Worm (Caenorhabditis elegans) whole organism, L1 larva: ENCODE data around the gene nlp-58.

Source experiments
- Y116A8C.19 ChIP-seq: sonication (generic microtip); optimal IDR thresholded peaks from 2 replicates; lab custom pipeline; 2016; ENCODE audit warnings: missing compliant biosample characterization, missing genetic modification characterization, borderline replicate concordance
- ama-1 ChIP-seq: fragments of 150-350 bp; optimal IDR thresholded peaks from 2 replicates; lab custom pipeline; 2014
- blmp-1 ChIP-seq: fragments of 150-350 bp; optimal IDR thresholded peaks from 2 replicates; lab custom pipeline; 2014; ENCODE audit warnings: missing biosample characterization, missing genetic modification characterization
- dsc-1 ChIP-seq: sonication (generic microtip); optimal IDR thresholded peaks from 2 replicates; lab custom pipeline; 2016; ENCODE audit warnings: mild to moderate bottlenecking, missing genetic modification characterization, missing compliant biosample characterization
- mdl-1 ChIP-seq, 2 experiments: fragments of 150-350 bp; optimal IDR thresholded peaks; 2 replicates each; lab custom pipeline; 2014 to 2017; ENCODE audit warnings: missing biosample characterization in 2 of 2, missing genetic modification characterization in 2 of 2, inconsistent platforms in 1 of 2
- mep-1 ChIP-seq: fragments of 150-350 bp; optimal IDR thresholded peaks from 2 replicates; lab custom pipeline; 2014; ENCODE audit warnings: missing biosample characterization, missing genetic modification characterization
- pax-3 ChIP-seq: fragments of 200-800 bp; sonication (Bioruptor generic); optimal IDR thresholded peaks from 2 replicates; lab custom pipeline; 2018; ENCODE audit warnings: mild to moderate bottlenecking, missing genetic modification characterization, moderate library complexity, missing compliant biosample characterization
- tbx-2 ChIP-seq: sonication (generic microtip); optimal IDR thresholded peaks from 2 replicates; lab custom pipeline; 2016; ENCODE audit warnings: missing genetic modification characterization, missing compliant biosample characterization
- unc-30 ChIP-seq: sonication (generic microtip); optimal IDR thresholded peaks from 2 replicates; lab custom pipeline; 2017; ENCODE audit warnings: missing biosample characterization, missing genetic modification characterization
- unc-86 ChIP-seq: sonication (generic microtip); optimal IDR thresholded peaks from 2 replicates; lab custom pipeline; 2016; ENCODE audit warnings: missing genetic modification characterization, missing compliant biosample characterization

DNA sequence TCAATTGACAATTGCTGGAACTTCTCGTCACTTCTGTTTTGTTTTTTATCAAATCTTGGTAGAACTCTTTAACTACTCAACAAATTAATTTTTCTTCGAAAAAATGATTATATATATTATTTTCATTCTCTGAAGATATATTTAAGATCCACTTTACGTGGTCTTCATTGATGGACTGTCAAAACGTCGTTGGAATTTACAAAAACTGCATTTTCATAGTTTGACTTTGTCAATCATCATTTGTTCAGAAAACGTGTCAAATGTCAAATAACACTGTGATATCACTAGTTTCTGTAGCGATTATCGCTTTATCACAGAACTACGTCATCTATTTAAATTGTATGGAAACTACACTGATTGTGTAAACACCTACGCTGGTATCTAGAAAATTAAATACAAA lies 24.4 kb downstream of the nlp-58 start:
- TF ChIP-seq pax-3: no peak
- no peak for TF ChIP-seq mdl-1 (tag; optimal IDR thresholded peaks at IDR 0.05; lab: Kevin White, UChicago)
- TF ChIP-seq ama-1 (lab: Kevin White, UChicago): no peak
- TF ChIP-seq unc-30: no peak
- no peak for TF ChIP-seq dsc-1 (tag; lab: Kevin White, UChicago)
- no peak for TF ChIP-seq mep-1 (tag; lab: Kevin White, UChicago)
- no peak for TF ChIP-seq blmp-1 (tag; lab: Kevin White, UChicago)
- TF ChIP-seq tbx-2 (tag; lab: Kevin White, UChicago): no peak
- TF ChIP-seq unc-86 (tag; lab: Kevin White, UChicago): no peak
- TF ChIP-seq Y116A8C.19 (tag; lab: Kevin White, UChicago): no peak
